Comparison of ENCODE assay signal across 3 fruit fly cellular contexts in the genomic region with DNA sequence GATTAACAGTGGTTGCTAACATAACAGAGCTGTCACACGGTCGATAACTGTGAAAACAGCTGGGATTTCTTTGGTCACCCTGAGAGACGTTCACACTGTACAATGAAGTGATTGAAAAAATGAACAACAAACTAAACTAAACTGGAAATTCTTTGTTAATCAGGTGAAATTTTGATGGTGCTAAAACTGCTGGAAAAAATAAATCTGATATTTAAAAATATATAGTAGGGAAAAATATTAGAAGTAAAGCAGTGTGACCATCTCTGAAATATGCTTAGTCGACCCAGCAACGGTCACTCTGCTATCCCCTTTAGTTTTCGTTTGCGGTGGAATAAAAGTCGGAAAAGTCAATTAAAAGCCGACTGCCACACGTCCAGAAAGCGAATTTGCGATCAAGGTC.
TF ChIP-seq lines count a peak whose summit lies in the region.

A gene (minus strand): TSS at position 25 of the 400 bp plus-strand sequence.
A gene (plus strand): TSS at position 275 of the 400 bp plus-strand sequence.

TF ChIP-seq in whole organism, embryonic, 481 proteins besides CTCF, POLR2A, EP300 and RAD21 (continued from another document and continues in another):
- TF ChIP-seq lola (GFP tag; optimal IDR thresholded peaks at IDR 0.05; lab: Kevin White, UChicago) (peak in 1 of 3 experiments; percentile 19), Elba2 (GFP tag; optimal IDR thresholded peaks at IDR 0.05; lab: Kevin White, UChicago) (peak; percentile 45), Pdp1 (GFP tag; optimal IDR thresholded peaks at IDR 0.05; lab: Kevin White, UChicago) (peak; percentile 13 to 14), CG13624 (GFP tag; optimal IDR thresholded peaks at IDR 0.05; lab: Kevin White, UChicago) (peak; percentile 22), gem (tag; optimal IDR thresholded peaks at IDR 0.05; lab: Kevin White, UChicago) (peak; percentile 39), PHDP (tag; optimal IDR thresholded peaks at IDR 0.05; lab: Kevin White, UChicago) (peak; percentile 9), CG10267 (tag; optimal IDR thresholded peaks at IDR 0.05; lab: Kevin White, UChicago) (peak; percentile 69), CG3995 (GFP tag; optimal IDR thresholded peaks at IDR 0.05; lab: Kevin White, UChicago) (peak; percentile 91), Xbp1 (GFP tag; optimal IDR thresholded peaks at IDR 0.05; lab: Kevin White, UChicago) (peak; percentile 45), jing (GFP tag; optimal IDR thresholded peaks at IDR 0.05; lab: Kevin White, UChicago) (no peak), Sry-δ (GFP tag; optimal IDR thresholded peaks at IDR 0.05; lab: Kevin White, UChicago) (peak; percentile 22), tll (GFP tag; optimal IDR thresholded peaks at IDR 0.05; lab: Kevin White, UChicago) (peak in 1 of 2 experiments; percentile 77), CG10431 (GFP tag; optimal IDR thresholded peaks at IDR 0.05; lab: Kevin White, UChicago) (peak; percentile 65), YL-1 (GFP tag; optimal IDR thresholded peaks at IDR 0.05; lab: Kevin White, UChicago) (peak; percentile 92), insv (GFP tag; optimal IDR thresholded peaks at IDR 0.05; lab: Kevin White, UChicago) (peak in 1 of 2 experiments; percentile 46), ewg (GFP tag; optimal IDR thresholded peaks at IDR 0.05; lab: Kevin White, UChicago) (peak; percentile 26), CG14710 (tag; optimal IDR thresholded peaks at IDR 0.05; lab: Kevin White, UChicago) (peak; percentile 81), sens-2 (GFP tag; IDR thresholded peaks at IDR 0.05; lab: Robert Waterston, UW) (no peak), HmgZ (tag; optimal IDR thresholded peaks at IDR 0.05; lab: Kevin White, UChicago) (peak; percentile 56), NFAT (GFP tag; IDR thresholded peaks at IDR 0.05; lab: Robert Waterston, UW) (no peak), Max (GFP tag; optimal IDR thresholded peaks at IDR 0.05; lab: Kevin White, UChicago) (peak; percentile 25), Ets65A (GFP tag; lab: Kevin White, UChicago) (peak; percentile 55), lilli (GFP tag; optimal IDR thresholded peaks at IDR 0.05; lab: Kevin White, UChicago) (peak; percentile 58), CG4854 (GFP tag; optimal IDR thresholded peaks at IDR 0.05; lab: Kevin White, UChicago) (peak; percentile 31), CG8290 (GFP tag; optimal IDR thresholded peaks at IDR 0.05; lab: Kevin White, UChicago) (peak; percentile 33), CG8290 (tag; optimal IDR thresholded peaks at IDR 0.05; lab: Kevin White, UChicago) (no peak), Trl (optimal IDR thresholded peaks at IDR 0.05; lab: Kevin White, UChicago) (no peak), Trl (GFP tag; optimal IDR thresholded peaks at IDR 0.05; lab: Kevin White, UChicago) (no peak), vvl (GFP tag; IDR thresholded peaks at IDR 0.05; lab: Robert Waterston, UW) (peak; percentile 50), Side (GFP tag; optimal IDR thresholded peaks at IDR 0.05; lab: Kevin White, UChicago) (peak; percentile 5), yki (optimal IDR thresholded peaks at IDR 0.05; lab: Kevin White, UChicago) (no peak), pum (GFP tag; optimal IDR thresholded peaks at IDR 0.05; lab: Kevin White, UChicago) (peak; percentile 18), fru (optimal IDR thresholded peaks at IDR 0.05; lab: Kevin White, UChicago) (no peak), fd64A (GFP tag; optimal IDR thresholded peaks at IDR 0.05; lab: Kevin White, UChicago) (no peak), Sox102F (GFP tag; optimal IDR thresholded peaks at IDR 0.05; lab: Kevin White, UChicago) (peak; percentile 11), CG17186 (GFP tag; optimal IDR thresholded peaks at IDR 0.05; lab: Kevin White, UChicago) (peak; percentile 40), CG2120 (GFP tag; optimal IDR thresholded peaks at IDR 0.05; lab: Kevin White, UChicago) (peak; percentile 52), CG13287 (GFP tag; IDR thresholded peaks at IDR 0.05; lab: Robert Waterston, UW; ENCODE audit: partially characterized antibody) (peak; percentile 58), CG15073 (GFP tag; optimal IDR thresholded peaks at IDR 0.05; lab: Kevin White, UChicago) (no peak), HLH54F (GFP tag; optimal IDR thresholded peaks at IDR 0.05; lab: Kevin White, UChicago) (no peak), CG7357 (GFP tag; IDR thresholded peaks at IDR 0.05; lab: Robert Waterston, UW) (0 out of 3 replicates have a peak, but pooled peaks have one; percentile 55), CG13894 (tag; optimal IDR thresholded peaks at IDR 0.05; lab: Kevin White, UChicago) (peak; percentile 41)

TF ChIP-seq in whole organism, prepupa, 60 proteins besides CTCF, POLR2A, EP300 and RAD21 (continued from another document):
- TF ChIP-seq Gug (GFP tag; IDR thresholded peaks at IDR 0.05; lab: Robert Waterston, UW) (no peak), CG6808 (GFP tag; optimal IDR thresholded peaks at IDR 0.05; lab: Kevin White, UChicago) (no peak), Sox102F (GFP tag; optimal IDR thresholded peaks at IDR 0.05; lab: Kevin White, UChicago) (no peak), fkh (GFP tag; optimal IDR thresholded peaks at IDR 0.05; lab: Kevin White, UChicago) (no peak), CG15336 (GFP tag; IDR thresholded peaks at IDR 0.05; lab: Robert Waterston, UW) (no peak), spab (GFP tag; optimal IDR thresholded peaks at IDR 0.05; lab: Kevin White, UChicago) (no peak), net (GFP tag; optimal IDR thresholded peaks at IDR 0.05; lab: Kevin White, UChicago) (no peak), Eip75B (GFP tag; optimal IDR thresholded peaks at IDR 0.05; lab: Kevin White, UChicago) (no peak), acj6 (GFP tag; optimal IDR thresholded peaks at IDR 0.05; lab: Kevin White, UChicago) (no peak), CG34406 (GFP tag; optimal IDR thresholded peaks at IDR 0.05; lab: Kevin White, UChicago) (no peak), CG6854 (GFP tag; optimal IDR thresholded peaks at IDR 0.05; lab: Kevin White, UChicago) (no peak), Hr38 (GFP tag; optimal IDR thresholded peaks at IDR 0.05; lab: Kevin White, UChicago) (no peak), fd85E (GFP tag; optimal IDR thresholded peaks at IDR 0.05; lab: Kevin White, UChicago) (no peak), Eip93F (GFP tag; optimal IDR thresholded peaks at IDR 0.05; lab: Kevin White, UChicago) (no peak), ss (GFP tag; optimal IDR thresholded peaks at IDR 0.05; lab: Kevin White, UChicago) (no peak), vri (GFP tag; optimal IDR thresholded peaks at IDR 0.05; lab: Kevin White, UChicago) (peak; percentile 5), Met (GFP tag; optimal IDR thresholded peaks at IDR 0.05; lab: Kevin White, UChicago) (peak; percentile 23), CG4318 (GFP tag; optimal IDR thresholded peaks at IDR 0.05; lab: Kevin White, UChicago) (no peak), Eip78C (GFP tag; lab: Kevin White, UChicago) (peak; percentile 87), CG3919 (GFP tag; optimal IDR thresholded peaks at IDR 0.05; lab: Kevin White, UChicago) (no peak), CG10669 (GFP tag; optimal IDR thresholded peaks at IDR 0.05; lab: Kevin White, UChicago) (no peak), Blimp-1 (GFP tag; optimal IDR thresholded peaks at IDR 0.05; lab: Kevin White, UChicago) (no peak), CG10631 (GFP tag; optimal IDR thresholded peaks at IDR 0.05; lab: Kevin White, UChicago) (no peak), eg (GFP tag; IDR thresholded peaks at IDR 0.05; lab: Robert Waterston, UW) (no peak), Ets21C (GFP tag; optimal IDR thresholded peaks at IDR 0.05; lab: Kevin White, UChicago) (no peak), esn (GFP tag; optimal IDR thresholded peaks at IDR 0.05; lab: Kevin White, UChicago) (peak; percentile 49), CG11294 (GFP tag; IDR thresholded peaks at IDR 0.05; lab: Robert Waterston, UW) (no peak), CG31627 (GFP tag; optimal IDR thresholded peaks at IDR 0.05; lab: Kevin White, UChicago) (peak; percentile 18), pdm3 (GFP tag; optimal IDR thresholded peaks at IDR 0.05; lab: Kevin White, UChicago) (no peak), Lpt (GFP tag; optimal IDR thresholded peaks at IDR 0.05; lab: Kevin White, UChicago) (no peak), CG8319 (GFP tag; optimal IDR thresholded peaks at IDR 0.05; lab: Kevin White, UChicago) (no peak), Hr4 (GFP tag; optimal IDR thresholded peaks at IDR 0.05; lab: Kevin White, UChicago) (peak; percentile 10), CG6163 (GFP tag; IDR thresholded peaks at IDR 0.05; lab: Robert Waterston, UW) (no peak), Smox (GFP tag; optimal IDR thresholded peaks at IDR 0.05; lab: Kevin White, UChicago) (peak; percentile 23), topi (GFP tag; optimal IDR thresholded peaks at IDR 0.05; lab: Kevin White, UChicago) (peak; percentile 11), CG11902 (GFP tag; optimal IDR thresholded peaks at IDR 0.05; lab: Kevin White, UChicago) (no peak), dsx (GFP tag; optimal IDR thresholded peaks at IDR 0.05; lab: Kevin White, UChicago; ENCODE audit: poor library complexity, severe bottlenecking) (no peak), svp (GFP tag; lab: Kevin White, UChicago) (no peak), Sox14 (GFP tag; optimal IDR thresholded peaks at IDR 0.05; lab: Kevin White, UChicago) (peak; percentile 47), Sox15 (GFP tag; optimal IDR thresholded peaks at IDR 0.05; lab: Kevin White, UChicago) (no peak)
TF ChIP-seq in whole organism, prepupa: peak in this region for 14.

TF ChIP-seq in whole organism, wandering third instar larva, 38 proteins besides CTCF, POLR2A, EP300 and RAD21 (continued from another document):
- TF ChIP-seq dsf (GFP tag; optimal IDR thresholded peaks at IDR 0.05; lab: Kevin White, UChicago; ENCODE audit: borderline replicate concordance) (peak; percentile 12), Hr83 (GFP tag; optimal IDR thresholded peaks at IDR 0.05; lab: Kevin White, UChicago; ENCODE audit: poor library complexity, severe bottlenecking) (no peak)
